Worm (Caenorhabditis elegans): ENCODE data around the gene cnc-7.
A peak's percentile ranks its signal among the peaks of the same experiment; 100 is the strongest.

cnc-7 gene

DNA sequence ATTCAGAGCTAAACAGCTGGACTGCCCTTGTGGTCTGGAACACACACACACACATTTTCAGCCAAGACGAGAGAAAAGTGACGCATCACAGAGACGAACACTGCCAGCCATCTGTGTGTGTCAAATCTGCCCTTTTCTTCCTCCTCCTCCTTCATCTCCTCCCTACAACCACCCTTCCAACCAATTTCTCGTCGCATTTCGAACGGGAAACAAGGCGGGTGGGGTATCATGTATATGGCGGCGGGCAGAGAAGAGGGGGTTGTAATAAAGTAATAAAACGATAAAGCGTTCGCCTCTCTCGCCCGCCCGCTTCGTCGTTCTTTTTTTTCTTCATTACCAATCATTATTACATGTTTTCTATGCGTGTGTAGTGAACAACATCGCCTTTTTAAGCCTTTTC is 16.4 kb downstream of the cnc-7 start (continued):
- no peak for TF ChIP-seq cebp-2 (GFP tag; IDR thresholded peaks at IDR 0.05)
- no peak for TF ChIP-seq lir-1 (GFP tag; conservative IDR thresholded peaks at IDR 0.05)
- no peak for TF ChIP-seq cebp-1 (GFP tag; IDR thresholded peaks at IDR 0.05)
- TF ChIP-seq cebp-1 (tag; optimal IDR thresholded peaks at IDR 0.05) = peak; percentile 31
- no peak for TF ChIP-seq hmg-20 (GFP tag; IDR thresholded peaks at IDR 0.05)
- no peak for TF ChIP-seq ztf-6 (GFP tag; IDR thresholded peaks at IDR 0.05)
- no peak for TF ChIP-seq Y53G8AR.9 (GFP tag; conservative IDR thresholded peaks at IDR 0.05)
- no peak for TF ChIP-seq rec-8 (tag; optimal IDR thresholded peaks at IDR 0.05)
- TF ChIP-seq snpc-1.3 (tag; optimal IDR thresholded peaks at IDR 0.05; ENCODE audit: insufficient read depth) = no peak
- peak; percentile 68 for TF ChIP-seq zfh-2 (GFP tag; conservative IDR thresholded peaks at IDR 0.05)
- TF ChIP-seq D2030.7 (GFP tag; IDR thresholded peaks at IDR 0.05) = no peak
- peak; percentile 19 for TF ChIP-seq ceh-27 (GFP tag; optimal IDR thresholded peaks at IDR 0.05)
- no peak for TF ChIP-seq sdz-38 (tag; optimal IDR thresholded peaks at IDR 0.05)
- no peak for TF ChIP-seq ccch-3 (GFP tag; optimal IDR thresholded peaks at IDR 0.05)
- TF ChIP-seq ets-4 (GFP tag; optimal IDR thresholded peaks at IDR 0.05) = peak; percentile 7
- TF ChIP-seq F37B4.10 (GFP tag; IDR thresholded peaks at IDR 0.05) = no peak

DNA sequence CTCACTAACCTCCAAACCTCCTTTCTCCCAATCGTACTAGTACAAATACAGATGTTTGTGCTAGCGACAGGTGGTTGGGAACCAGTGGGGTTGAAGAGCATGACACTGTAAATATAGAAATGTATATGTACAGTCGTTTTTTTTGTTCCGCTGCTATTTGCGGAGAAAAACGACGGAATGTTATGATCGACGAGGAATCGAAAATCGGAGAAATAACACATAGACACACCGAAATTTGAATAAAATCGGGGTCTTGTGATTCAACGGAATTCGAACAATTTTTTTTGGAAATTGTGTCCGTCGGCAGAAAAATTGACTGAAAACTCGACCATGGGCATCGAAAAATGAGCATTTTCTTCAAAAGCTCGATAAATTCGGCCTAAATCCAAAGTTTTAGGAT is 17.8 kb downstream of the cnc-7 start, which contains the start of gene F53H2.3:
TSS of gene F53H2.3 (minus strand) at position 101 of the 400 bp plus-strand sequence.
- TF ChIP-seq tlf-1 (GFP tag; optimal IDR thresholded peaks at IDR 0.05) (no peak), nfyb-1 (GFP tag; IDR thresholded peaks at IDR 0.05) (no peak), T26A5.8 (tag; optimal IDR thresholded peaks at IDR 0.05) (no peak), madf-10 (tag; optimal IDR thresholded peaks at IDR 0.05) (no peak), hlh-12 (tag; optimal IDR thresholded peaks at IDR 0.05) (no peak), xnd-1 (tag; optimal IDR thresholded peaks at IDR 0.05) (no peak), chd-7 (tag; optimal IDR thresholded peaks at IDR 0.05) (no peak), ceh-58 (GFP tag; IDR thresholded peaks at IDR 0.05) (no peak), ceh-79 (tag; optimal IDR thresholded peaks at IDR 0.05) (no peak), F57C9.4 (tag; optimal IDR thresholded peaks at IDR 0.05) (no peak), K12H6.12 (tag; optimal IDR thresholded peaks at IDR 0.05) (no peak), ceh-91 (GFP tag; IDR thresholded peaks at IDR 0.05) (no peak)

DNA sequence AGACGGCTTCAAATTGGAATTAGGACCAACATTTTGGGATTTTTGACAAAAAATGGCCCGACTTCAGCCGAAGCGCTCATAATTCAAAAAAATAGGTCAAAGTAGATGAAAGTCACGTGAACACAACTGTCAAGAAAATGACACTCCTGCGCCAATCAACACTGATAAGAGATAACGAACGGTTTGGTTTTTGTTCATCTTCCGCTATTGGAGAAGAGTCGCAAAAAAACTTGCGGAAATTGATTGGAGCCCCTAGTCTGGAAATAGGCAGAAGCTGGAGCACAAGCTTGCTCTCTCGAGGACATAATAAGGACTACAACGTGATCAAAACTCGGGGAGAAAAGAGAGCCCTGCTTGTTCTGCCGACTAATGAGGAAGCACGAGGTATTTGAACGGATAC is 18.4 kb downstream of the cnc-7 start:
- TF ChIP-seq F33H1.4 (GFP tag; IDR thresholded peaks at IDR 0.05) (no peak), lsl-1 (GFP tag; optimal IDR thresholded peaks at IDR 0.05) (no peak), unc-62 (GFP tag; optimal IDR thresholded peaks at IDR 0.05) (peak; percentile 42), somi-1 (GFP tag; optimal IDR thresholded peaks at IDR 0.05) (no peak), F22D6.2 (tag; optimal IDR thresholded peaks at IDR 0.05) (no peak), nhr-120 (GFP tag; IDR thresholded peaks at IDR 0.05) (no peak), mxl-1 (tag; optimal IDR thresholded peaks at IDR 0.05) (no peak), ztf-26 (tag; optimal IDR thresholded peaks at IDR 0.05) (no peak), lir-1 (GFP tag; conservative IDR thresholded peaks at IDR 0.05) (no peak), zim-3 (tag; optimal IDR thresholded peaks at IDR 0.05) (no peak), ceh-58 (GFP tag; IDR thresholded peaks at IDR 0.05) (no peak), Y95B8A.8 (GFP tag; IDR thresholded peaks at IDR 0.05) (no peak), aptf-2 (GFP tag; conservative IDR thresholded peaks at IDR 0.05) (no peak), dpl-1 (GFP tag; optimal IDR thresholded peaks at IDR 0.05) (no peak), sea-2 (GFP tag; IDR thresholded peaks at IDR 0.05) (no peak), T07F8.4 (tag; optimal IDR thresholded peaks at IDR 0.05) (no peak), ztf-28 (GFP tag; IDR thresholded peaks at IDR 0.05) (no peak), F55B11.4 (tag; optimal IDR thresholded peaks at IDR 0.05; ENCODE audit: borderline replicate concordance, insufficient read depth) (no peak), lin-35 (GFP tag; optimal IDR thresholded peaks at IDR 0.05) (no peak), hlh-12 (tag; optimal IDR thresholded peaks at IDR 0.05) (no peak), attf-5 (GFP tag; optimal IDR thresholded peaks at IDR 0.05) (no peak), Y53G8AR.9 (GFP tag; conservative IDR thresholded peaks at IDR 0.05) (peak; percentile 64; the same call in 1 of the 2 replicates), repo-1 (tag; optimal IDR thresholded peaks at IDR 0.05) (no peak), ceh-40 (GFP tag; IDR thresholded peaks at IDR 0.05) (no peak), nfyb-1 (GFP tag; IDR thresholded peaks at IDR 0.05) (no peak)
